Worm (Caenorhabditis elegans) whole organism, midembryonic: Measurements from ENCODE around the gene Y54G2A.37.

Experiments used
- cog-1 ChIP-seq: sonication (generic microtip); optimal IDR thresholded peaks from 2 replicates; lab custom pipeline; 2016; ENCODE audit warnings: missing genetic modification characterization, missing compliant biosample characterization
- flt-1 ChIP-seq: fragments of 200-800 bp; sonication (Bioruptor generic); IDR thresholded peaks from 2 replicates; pipeline ENCODE4 v1.3.6; 2022; ENCODE audit warnings: missing genetic modification characterization, missing compliant biosample characterization

DNA sequence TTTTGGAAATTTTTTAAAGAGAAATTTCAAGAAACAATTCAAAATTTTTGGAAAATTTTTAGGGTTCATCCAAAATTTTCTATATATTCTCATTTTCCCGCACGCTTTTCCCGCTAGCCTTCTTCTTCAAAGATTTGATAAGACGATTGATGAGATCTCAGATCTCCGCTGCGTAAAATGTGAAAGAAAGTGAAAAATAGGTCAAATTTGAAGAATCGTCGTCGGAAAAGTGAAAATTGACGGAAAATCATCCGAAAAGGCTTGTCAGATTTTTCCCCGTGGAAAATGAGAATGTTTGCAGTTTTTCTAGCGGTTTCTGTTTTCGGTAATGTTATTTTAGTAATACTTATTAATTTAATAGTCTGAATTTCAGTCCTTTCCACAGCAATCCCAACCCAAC, 11.3 kb upstream of the Y54G2A.37 start, which contains the start of gene Y54G2A.76:
- TF ChIP-seq cog-1: no peak
- no peak for TF ChIP-seq flt-1
